Fruit fly (Drosophila melanogaster) whole organism, wandering third instar larva: ENCODE measurements around the gene CG5928.

Source experiments
- Abd-B ChIP-seq: fragments of >200 bp; optimal IDR thresholded peaks from 2 replicates; lab custom pipeline; 2017; ENCODE audit warnings: missing biosample characterization, missing genetic modification characterization
- HLH106 ChIP-seq: fragments of 200-800 bp; optimal IDR thresholded peaks from 3 replicates; lab custom pipeline; 2019; ENCODE audit warnings: missing biosample characterization, mild to moderate bottlenecking, missing genetic modification characterization, moderate library complexity
- dsf ChIP-seq: sonication (Bioruptor generic); optimal IDR thresholded peaks from 2 replicates; lab custom pipeline; 2016; ENCODE audit warnings: missing biosample characterization, missing genetic modification characterization, borderline replicate concordance

DNA sequence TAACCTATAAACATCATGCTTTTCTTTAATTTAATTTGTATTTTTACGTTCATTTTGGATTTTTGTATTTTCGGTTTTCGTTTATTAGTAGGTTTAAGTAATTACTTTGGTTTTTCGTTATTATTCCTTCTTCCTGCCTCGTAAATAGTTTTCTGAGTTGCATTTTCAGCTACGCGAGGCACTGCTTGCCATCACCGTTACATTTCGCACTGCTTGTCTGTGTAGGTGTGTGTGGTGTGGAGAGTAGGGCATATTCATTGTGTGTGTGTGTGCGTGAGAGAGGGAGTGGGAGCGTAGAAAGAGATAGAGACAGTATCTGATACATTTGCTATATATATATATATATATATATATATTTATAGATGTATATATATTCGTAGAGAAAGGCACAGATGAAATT lies 37.0 kb downstream of the CG5928 start:
- no peak for TF ChIP-seq HLH106 (tag; lab: Kevin White, UChicago)
- no peak for TF ChIP-seq Abd-B (GFP tag; lab: Kevin White, UChicago)
- no peak for TF ChIP-seq dsf (GFP tag; lab: Kevin White, UChicago)
